Worm (Caenorhabditis elegans) whole organism, L1 larva: Measurements from ENCODE around the gene ZK666.8.

Source experiments
- egl-27 ChIP-seq, 2 experiments: fragments of 150-350 bp in 1 of 2; sonication (generic microtip); optimal IDR thresholded peaks; 3 replicates each; lab custom pipeline; 2017 to 2018; ENCODE audit warnings: missing biosample characterization in 2 of 2, missing genetic modification characterization in 2 of 2, missing genetic modification reagents in 2 of 2
- elt-3 ChIP-seq, 6 experiments: fragments of 150-350 bp in 1 of 6; sonication (generic microtip); optimal IDR thresholded peaks; 2 replicates each; lab custom pipeline; 2017 to 2018; ENCODE audit warnings: missing biosample characterization in 6 of 6, missing genetic modification characterization in 6 of 6, inconsistent platforms in 1 of 6
- pqm-1 ChIP-seq: sonication (generic microtip); optimal IDR thresholded peaks from 3 replicates; lab custom pipeline; 2017; ENCODE audit warnings: missing biosample characterization, missing genetic modification characterization
- swsn-7 ChIP-seq: sonication (generic microtip); optimal IDR thresholded peaks from 2 replicates; lab custom pipeline; 2016; ENCODE audit warnings: missing genetic modification characterization, missing compliant biosample characterization

DNA sequence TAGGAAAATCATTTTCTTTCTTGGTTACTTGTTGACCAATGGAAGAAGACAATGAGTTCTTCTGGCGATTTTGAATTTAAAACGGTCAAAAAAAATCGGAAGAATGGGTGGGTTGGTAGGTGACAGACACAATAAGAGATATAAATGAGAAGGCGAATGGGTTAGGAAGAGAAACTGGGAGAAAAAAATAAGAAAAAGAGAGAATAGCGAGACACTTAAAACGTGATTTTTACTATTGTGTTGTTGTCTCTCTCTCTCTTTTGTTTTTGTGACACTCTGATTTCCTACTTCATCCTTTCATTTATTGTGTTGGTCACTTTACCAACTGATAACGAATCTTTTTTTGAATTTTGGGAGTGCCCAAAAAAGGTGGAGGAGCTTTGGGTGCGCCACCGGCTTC lies 23.4 kb upstream of the ZK666.8 start:
- TF ChIP-seq egl-27 (tag; optimal IDR thresholded peaks at IDR 0.05; lab: Kevin White, UChicago), result no peak
- TF ChIP-seq pqm-1, result no peak
- no peak for TF ChIP-seq swsn-7
- TF ChIP-seq elt-3 (tag; optimal IDR thresholded peaks at IDR 0.05; lab: Kevin White, UChicago), result peak in 2 of 6 experiments; percentile 4 to 8
